Worm (Caenorhabditis elegans): Measurements from ENCODE around the gene pdha-1.
A peak's percentile ranks its signal among the peaks of the same experiment; 100 is the strongest.

DNA sequence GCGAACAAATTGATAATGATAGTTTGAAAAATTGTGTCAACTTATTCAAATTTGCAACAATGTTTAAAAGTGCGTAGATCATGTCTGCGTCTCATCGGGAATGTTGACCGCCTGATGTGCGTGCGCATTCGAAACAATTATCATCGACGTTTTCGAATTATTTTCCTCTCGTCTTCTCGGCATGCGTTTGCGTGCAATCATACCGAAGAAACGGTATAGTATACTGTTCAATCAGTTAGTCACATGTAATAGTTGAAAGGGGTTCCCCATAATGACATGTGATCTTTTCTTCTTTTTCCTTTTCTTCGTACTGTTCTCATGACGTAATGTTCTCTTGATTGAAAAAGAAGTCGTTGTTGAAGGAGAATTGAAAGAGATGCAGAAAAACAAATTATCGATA, 49.3 kb upstream of the pdha-1 start:
- no peak for TF ChIP-seq C08G9.2 (tag; optimal IDR thresholded peaks at IDR 0.05)
- TF ChIP-seq ets-4 (tag; optimal IDR thresholded peaks at IDR 0.05), result no peak
- TF ChIP-seq pha-4 (tag; optimal IDR thresholded peaks at IDR 0.05), result no peak
- TF ChIP-seq ceh-6 (GFP tag; optimal IDR thresholded peaks at IDR 0.05), result no peak
- no peak for TF ChIP-seq F13H6.1 (tag; optimal IDR thresholded peaks at IDR 0.05)
- TF ChIP-seq nfya-1 (tag; optimal IDR thresholded peaks at IDR 0.05), result no peak
- peak; percentile 78 for TF ChIP-seq hlh-30 (tag; optimal IDR thresholded peaks at IDR 0.05; ENCODE audit: insufficient read depth)
- TF ChIP-seq tbx-2 (tag; optimal IDR thresholded peaks at IDR 0.05), result no peak
- no peak for TF ChIP-seq sox-4 (tag; optimal IDR thresholded peaks at IDR 0.05)
- no peak for TF ChIP-seq fkh-10 (GFP tag; optimal IDR thresholded peaks at IDR 0.05)
- TF ChIP-seq ama-1 (optimal IDR thresholded peaks at IDR 0.05), result no peak
- no peak for TF ChIP-seq C38D4.7 (GFP tag; optimal IDR thresholded peaks at IDR 0.05)
